Worm (Caenorhabditis elegans) whole organism, L3 larva: ENCODE data around the gene M04D8.5.

Source experiments
- aly-2 ChIP-seq: fragments of 150-350 bp; optimal IDR thresholded peaks from 2 replicates; lab custom pipeline; 2014; ENCODE audit warnings: missing biosample characterization, missing genetic modification characterization
- fkh-2 ChIP-seq: fragments of 150-350 bp; optimal IDR thresholded peaks from 2 replicates; lab custom pipeline; 2014; ENCODE audit warnings: missing biosample characterization, missing genetic modification reagents, missing genetic modification characterization
- lin-15B ChIP-seq: fragments of 150-350 bp; optimal IDR thresholded peaks from 2 replicates; lab custom pipeline; 2014; ENCODE audit warnings: missing biosample characterization, missing genetic modification characterization
- nhr-237 ChIP-seq: fragments of 150-350 bp; optimal IDR thresholded peaks from 2 replicates; lab custom pipeline; 2014; ENCODE audit warnings: missing biosample characterization, missing genetic modification characterization
- nhr-67 ChIP-seq: fragments of 150-350 bp; optimal IDR thresholded peaks from 2 replicates; lab custom pipeline; 2014; ENCODE audit warnings: missing biosample characterization, missing genetic modification characterization
- nhr-77 ChIP-seq: fragments of 150-350 bp; optimal IDR thresholded peaks from 2 replicates; lab custom pipeline; 2014; ENCODE audit warnings: missing biosample characterization, missing genetic modification characterization
- zag-1 ChIP-seq: fragments of 150-350 bp; optimal IDR thresholded peaks from 2 replicates; lab custom pipeline; 2014; ENCODE audit warnings: missing biosample characterization, missing genetic modification characterization

DNA sequence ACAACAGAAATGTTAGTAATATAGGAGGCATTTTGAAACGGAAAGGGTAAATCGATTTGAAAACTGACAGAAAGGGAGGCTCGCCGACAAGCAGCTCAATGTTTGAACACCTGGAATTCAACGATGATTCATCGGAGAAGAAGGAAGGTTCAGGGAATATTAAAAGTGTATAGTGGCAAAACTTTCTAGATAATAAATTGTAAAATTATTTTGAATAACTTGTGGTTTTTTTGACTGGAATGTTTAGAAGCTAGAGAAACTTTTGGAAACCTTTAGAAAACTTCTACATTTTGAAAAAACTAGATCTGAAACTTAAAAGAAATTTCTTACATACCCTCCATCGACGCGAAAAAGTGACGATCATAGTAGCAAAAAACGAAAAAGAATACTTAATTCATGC is 35.2 kb downstream of the M04D8.5 start, which contains the start of gene pqn-8:
- TF ChIP-seq nhr-77 (tag; lab: Kevin White, UChicago) (no peak), nhr-237 (tag; lab: Kevin White, UChicago) (no peak), fkh-2 (tag; lab: Kevin White, UChicago) (no peak), zag-1 (tag; lab: Kevin White, UChicago) (no peak), aly-2 (no peak), nhr-67 (tag; lab: Kevin White, UChicago) (no peak), lin-15B (tag; lab: Kevin White, UChicago) (no peak)
